Worm (Caenorhabditis elegans) whole organism, L3 larva: ENCODE measurements around the gene shpk-1.

ENCODE experiments used
- egl-27 ChIP-seq: sonication (generic microtip); optimal IDR thresholded peaks from 4 replicates; lab custom pipeline; 2017; ENCODE audit warnings: missing biosample characterization, missing genetic modification reagents, missing genetic modification characterization
- elt-1 ChIP-seq: fragments of 150-350 bp; optimal IDR thresholded peaks from 2 replicates; lab custom pipeline; 2014; ENCODE audit warnings: missing biosample characterization, missing genetic modification characterization
- fos-1 ChIP-seq: fragments of 150-350 bp; optimal IDR thresholded peaks from 2 replicates; lab custom pipeline; 2014; ENCODE audit warnings: missing biosample characterization, missing genetic modification characterization
- lin-15B ChIP-seq: fragments of 150-350 bp; optimal IDR thresholded peaks from 2 replicates; lab custom pipeline; 2014; ENCODE audit warnings: missing biosample characterization, missing genetic modification characterization
- nhr-237 ChIP-seq: fragments of 150-350 bp; optimal IDR thresholded peaks from 2 replicates; lab custom pipeline; 2014; ENCODE audit warnings: missing biosample characterization, missing genetic modification characterization
- nhr-25 ChIP-seq: sonication (generic microtip); optimal IDR thresholded peaks from 2 replicates; lab custom pipeline; 2017; ENCODE audit warnings: missing biosample characterization, missing genetic modification characterization
- nhr-77 ChIP-seq: fragments of 150-350 bp; optimal IDR thresholded peaks from 2 replicates; lab custom pipeline; 2014; ENCODE audit warnings: missing biosample characterization, missing genetic modification characterization
- pha-4 ChIP-seq: fragments of 150-350 bp; optimal IDR thresholded peaks from 2 replicates; lab custom pipeline; 2014; ENCODE audit warnings: missing biosample characterization, missing genetic modification reagents, missing genetic modification characterization
- pqm-1 ChIP-seq: fragments of 150-350 bp; optimal IDR thresholded peaks from 2 replicates; lab custom pipeline; 2017; ENCODE audit warnings: missing biosample characterization, missing genetic modification characterization, inconsistent platforms
- skn-1 ChIP-seq: fragments of 150-350 bp; optimal IDR thresholded peaks from 2 replicates; lab custom pipeline; 2014; ENCODE audit warnings: missing biosample characterization, missing genetic modification characterization
- unc-62 ChIP-seq: fragments of 150-350 bp; sonication (generic microtip); optimal IDR thresholded peaks from 4 replicates; lab custom pipeline; 2014; ENCODE audit warnings: missing biosample characterization, missing genetic modification reagents, missing genetic modification characterization
- zag-1 ChIP-seq: fragments of 150-350 bp; optimal IDR thresholded peaks from 2 replicates; lab custom pipeline; 2014; ENCODE audit warnings: missing biosample characterization, missing genetic modification characterization
- ztf-11 ChIP-seq: fragments of 150-350 bp; optimal IDR thresholded peaks from 2 replicates; lab custom pipeline; 2014; ENCODE audit warnings: missing biosample characterization, missing genetic modification characterization

DNA sequence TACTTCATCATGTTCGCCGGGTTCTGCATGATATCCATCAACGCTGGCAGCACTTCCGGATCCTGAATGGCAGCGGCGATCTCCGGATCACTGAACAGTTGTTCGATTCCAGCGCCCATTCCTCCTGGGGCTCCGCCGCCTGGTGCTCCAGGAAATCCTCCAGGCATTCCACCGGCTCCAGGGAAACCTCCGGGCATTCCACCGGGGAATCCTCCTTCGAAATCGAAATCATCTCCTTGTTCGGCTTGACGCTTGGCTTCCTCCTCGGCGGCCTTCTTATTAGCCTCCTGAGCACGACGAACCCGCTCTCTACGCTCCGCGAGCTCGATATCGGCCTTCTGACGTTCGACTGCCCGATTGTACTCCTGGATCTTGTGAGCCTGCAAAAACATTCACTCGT lies 7.7 kb downstream of the shpk-1 start:
- TF ChIP-seq ztf-11 (no peak), skn-1 (no peak), nhr-77 (no peak), nhr-25 (tag; lab: Kevin White, UChicago) (no peak), fos-1 (tag; lab: Kevin White, UChicago) (no peak), pha-4 (tag; lab: Kevin White, UChicago) (no peak), pqm-1 (no peak), zag-1 (tag; lab: Kevin White, UChicago) (no peak), nhr-237 (tag; lab: Kevin White, UChicago) (no peak), unc-62 (GFP tag; lab: Kevin White, UChicago) (no peak), lin-15B (tag; lab: Kevin White, UChicago) (no peak), egl-27 (no peak), elt-1 (tag; lab: Kevin White, UChicago) (no peak)
